Worm (Caenorhabditis elegans) whole organism, young adult: ENCODE results near the gene W08G11.1.
"Not testable (repeated sequence)": the region's sequence is repeated elsewhere in the genome, so short reads cannot be mapped to it uniquely, and the experiment has no call there.

Experiments used
- B0035.1 ChIP-seq: sonication (generic microtip); optimal IDR thresholded peaks from 2 replicates; lab custom pipeline; 2016; ENCODE audit warnings: missing genetic modification characterization, mild to moderate bottlenecking, missing compliant biosample characterization, missing genotype, missing genetic modification reagents
- B0261.1 ChIP-seq: sonication (generic microtip); optimal IDR thresholded peaks from 2 replicates; lab custom pipeline; 2016; ENCODE audit warnings: mild to moderate bottlenecking, missing genetic modification characterization, moderate library complexity, missing compliant biosample characterization
- B0336.3 ChIP-seq: fragments of 200-800 bp; sonication (Bioruptor generic); IDR thresholded peaks from 2 replicates; pipeline ENCODE4 v1.3.6; 2022; ENCODE audit warnings: missing genetic modification characterization, missing compliant biosample characterization
- F10E7.11 ChIP-seq: sonication (generic microtip); optimal IDR thresholded peaks from 2 replicates; lab custom pipeline; 2017; ENCODE audit warnings: mild to moderate bottlenecking, missing genetic modification characterization, moderate library complexity, missing compliant biosample characterization
- F22D6.2 ChIP-seq: sonication (generic microtip); optimal IDR thresholded peaks from 2 replicates; lab custom pipeline; 2016; ENCODE audit warnings: mild to moderate bottlenecking, missing genetic modification characterization, missing compliant biosample characterization
- F37B4.10 ChIP-seq: fragments of 200-800 bp; sonication (Bioruptor generic); IDR thresholded peaks from 2 replicates; pipeline ENCODE4 v1.3.6; 2022; ENCODE audit warnings: missing genetic modification characterization, missing compliant biosample characterization
- F49E8.2 ChIP-seq: sonication (generic microtip); optimal IDR thresholded peaks from 3 replicates; lab custom pipeline; 2017; ENCODE audit warnings: missing genetic modification characterization, mild to moderate bottlenecking, missing compliant biosample characterization, antibody characterized with exemption, moderate library complexity; ENCODE audit not compliant: insufficient read depth
- K11D2.4 ChIP-seq: fragments of 200-800 bp; sonication (Bioruptor generic); IDR thresholded peaks from 2 replicates; pipeline ENCODE4 v1.3.6; 2022; ENCODE audit warnings: missing genetic modification reagents, missing genetic modification characterization, missing compliant biosample characterization
- Y56A3A.18 ChIP-seq: fragments of 200-800 bp; sonication (Bioruptor generic); IDR thresholded peaks from 2 replicates; pipeline ENCODE4 v1.3.6; 2022; ENCODE audit warnings: missing genetic modification reagents, missing genetic modification characterization, missing compliant biosample characterization
- ZK185.1 ChIP-seq: sonication (generic microtip); optimal IDR thresholded peaks from 2 replicates; lab custom pipeline; 2016; ENCODE audit warnings: mild to moderate bottlenecking, missing genetic modification characterization, missing compliant biosample characterization; ENCODE audit not compliant: poor library complexity, severe bottlenecking
- aptf-3 ChIP-seq: fragments of 200-800 bp; sonication (Bioruptor generic); IDR thresholded peaks from 2 replicates; pipeline ENCODE4 v1.3.6; 2022; ENCODE audit warnings: missing genetic modification characterization, missing compliant biosample characterization
- attf-3 ChIP-seq: fragments of 200-800 bp; sonication (Bioruptor generic); conservative IDR thresholded peaks from 2 replicates; pipeline ENCODE4 v1.3.6; 2022; ENCODE audit warnings: missing genetic modification reagents, missing genetic modification characterization, missing compliant biosample characterization
- attf-5 ChIP-seq: fragments of 200-800 bp; sonication (Bioruptor generic); optimal IDR thresholded peaks from 2 replicates; lab custom pipeline; 2018; ENCODE audit warnings: mild to moderate bottlenecking, missing genetic modification characterization, missing compliant biosample characterization
- ccch-3 ChIP-seq: fragments of 200-800 bp; sonication (Bioruptor generic); optimal IDR thresholded peaks from 2 replicates; lab custom pipeline; 2018; ENCODE audit warnings: mild to moderate bottlenecking, missing genetic modification characterization, missing compliant biosample characterization
- cebp-1 ChIP-seq, 2 experiments: fragments of 200-800 bp in 1 of 2; sonication (Bioruptor generic) in 1 of 2; sonication (generic microtip) in 1 of 2; IDR thresholded peaks in 1 of 2; optimal IDR thresholded peaks in 1 of 2; 2 replicates each; pipeline versions ENCODE4 v1.3.6 to Lab custom; 2017 to 2022; ENCODE audit warnings: missing compliant biosample characterization in 2 of 2, missing genetic modification characterization in 2 of 2, mild to moderate bottlenecking in 1 of 2, missing genetic modification reagents in 1 of 2, moderate library complexity in 1 of 2
- cebp-2 ChIP-seq: fragments of 200-800 bp; sonication (Bioruptor generic); IDR thresholded peaks from 2 replicates; pipeline ENCODE4 v1.3.6; 2022; ENCODE audit warnings: missing genetic modification characterization, missing compliant biosample characterization
- ceh-40 ChIP-seq: fragments of 200-800 bp; sonication (Bioruptor generic); IDR thresholded peaks from 2 replicates; pipeline ENCODE4 v1.3.6; 2022; ENCODE audit warnings: missing genetic modification characterization, missing compliant biosample characterization
- ceh-79 ChIP-seq: sonication (generic microtip); optimal IDR thresholded peaks from 2 replicates; lab custom pipeline; 2017; ENCODE audit warnings: mild to moderate bottlenecking, missing genetic modification characterization, missing compliant biosample characterization
- die-1 ChIP-seq: sonication (generic microtip); optimal IDR thresholded peaks from 2 replicates; lab custom pipeline; 2016; ENCODE audit warnings: missing genotype, mild to moderate bottlenecking, missing genetic modification characterization, missing compliant biosample characterization
- efl-1 ChIP-seq: fragments of 150-350 bp; optimal IDR thresholded peaks from 2 replicates; lab custom pipeline; 2014; ENCODE audit warnings: missing biosample characterization, missing genetic modification reagents, missing genetic modification characterization
- egrh-3 ChIP-seq: fragments of 200-800 bp; sonication (Bioruptor generic); IDR thresholded peaks from 2 replicates; pipeline ENCODE4 v1.3.6; 2022; ENCODE audit warnings: missing genetic modification reagents, missing genetic modification characterization, missing compliant biosample characterization
- ets-4 ChIP-seq: fragments of 200-800 bp; sonication (Bioruptor generic); optimal IDR thresholded peaks from 2 replicates; lab custom pipeline; 2018; ENCODE audit warnings: mild to moderate bottlenecking, missing genetic modification characterization, missing compliant biosample characterization
- lag-1 ChIP-seq: fragments of 200-800 bp; sonication (Bioruptor generic); IDR thresholded peaks from 2 replicates; pipeline ENCODE4 v1.3.6; 2022; ENCODE audit warnings: missing genetic modification reagents, missing genetic modification characterization, missing compliant biosample characterization
- let-526 ChIP-seq: fragments of 200-800 bp; sonication (Bioruptor generic); IDR thresholded peaks from 2 replicates; pipeline ENCODE4 v1.3.6; 2022; ENCODE audit warnings: missing genetic modification reagents, missing genetic modification characterization, missing compliant biosample characterization
- let-607 ChIP-seq, 2 experiments: fragments of 200-800 bp in 1 of 2; sonication (Bioruptor generic) in 1 of 2; sonication (generic microtip) in 1 of 2; optimal IDR thresholded peaks; 2 replicates each; lab custom pipeline; 2016 to 2018; ENCODE audit warnings: mild to moderate bottlenecking in 2 of 2, missing compliant biosample characterization in 2 of 2, missing genetic modification characterization in 2 of 2, moderate library complexity in 2 of 2, missing genotype in 1 of 2
- lir-1 ChIP-seq: fragments of 200-800 bp; sonication (Bioruptor generic); conservative IDR thresholded peaks from 2 replicates; pipeline ENCODE4 v1.3.6; 2022; ENCODE audit warnings: missing genetic modification reagents, missing genetic modification characterization, missing compliant biosample characterization
- madf-10 ChIP-seq: sonication (generic microtip); optimal IDR thresholded peaks from 2 replicates; lab custom pipeline; 2016; ENCODE audit warnings: mild to moderate bottlenecking, missing genetic modification characterization, missing compliant biosample characterization
- madf-3 ChIP-seq: fragments of 200-800 bp; sonication (Bioruptor generic); IDR thresholded peaks from 2 replicates; pipeline ENCODE4 v1.3.6; 2022; ENCODE audit warnings: missing genetic modification reagents, missing genetic modification characterization, missing compliant biosample characterization
- mcd-1 ChIP-seq: fragments of 200-800 bp; sonication (Bioruptor generic); IDR thresholded peaks from 2 replicates; pipeline ENCODE4 v1.3.6; 2022; ENCODE audit warnings: missing genetic modification reagents, missing genetic modification characterization, missing compliant biosample characterization
- nfya-2 ChIP-seq: fragments of 200-800 bp; sonication (Bioruptor generic); IDR thresholded peaks from 2 replicates; pipeline ENCODE4 v1.3.6; 2022; ENCODE audit warnings: missing genetic modification reagents, missing genetic modification characterization, missing compliant biosample characterization
- nfyb-1 ChIP-seq: fragments of 200-800 bp; sonication (Bioruptor generic); IDR thresholded peaks from 2 replicates; pipeline ENCODE4 v1.3.6; 2022; ENCODE audit warnings: missing genetic modification reagents, missing genetic modification characterization, missing compliant biosample characterization
- nhr-80 ChIP-seq: sonication (generic microtip); optimal IDR thresholded peaks from 2 replicates; lab custom pipeline; 2016; ENCODE audit warnings: missing genetic modification characterization, missing compliant biosample characterization
- rpc-1 ChIP-seq, 2 experiments: fragments of 150-350 bp in 1 of 2; sonication (generic microtip) in 1 of 2; optimal IDR thresholded peaks; 2 replicates each; lab custom pipeline; 2014 to 2018; ENCODE audit warnings: missing biosample characterization in 1 of 2, missing genetic modification characterization in 1 of 2, missing genetic modification reagents in 1 of 2, missing genotype in 1 of 2
- sea-2 ChIP-seq: fragments of 200-800 bp; sonication (Bioruptor generic); IDR thresholded peaks from 2 replicates; pipeline ENCODE4 v1.3.6; 2022; ENCODE audit warnings: missing genetic modification characterization, missing compliant biosample characterization
- snpc-1.3 ChIP-seq: sonication (generic microtip); optimal IDR thresholded peaks from 2 replicates; lab custom pipeline; 2017; ENCODE audit warnings: missing genetic modification characterization, mild to moderate bottlenecking, missing compliant biosample characterization, antibody characterized with exemption, moderate library complexity, missing genotype, missing genetic modification reagents; ENCODE audit not compliant: insufficient read depth
- snpc-4 ChIP-seq, 5 experiments: fragments of 150-350 bp in 1 of 5; sonication (generic microtip) in 4 of 5; optimal IDR thresholded peaks; 2 replicates each; lab custom pipeline; 2014 to 2018; ENCODE audit warnings: missing genetic modification characterization in 5 of 5, missing biosample characterization in 3 of 5, antibody characterized with exemption in 2 of 5, mild to moderate bottlenecking in 2 of 5, missing compliant biosample characterization in 2 of 5, missing genotype in 2 of 5, moderate library complexity in 2 of 5, missing genetic modification reagents in 1 of 5
- somi-1 ChIP-seq: fragments of 200-800 bp; sonication (Bioruptor generic); optimal IDR thresholded peaks from 2 replicates; lab custom pipeline; 2018; ENCODE audit warnings: mild to moderate bottlenecking, missing genetic modification characterization, missing compliant biosample characterization
- xnd-1 ChIP-seq: sonication (generic microtip); optimal IDR thresholded peaks from 2 replicates; lab custom pipeline; 2016; ENCODE audit warnings: missing genotype, missing genetic modification reagents, missing genetic modification characterization, missing compliant biosample characterization

Gene W08G11.1

DNA sequence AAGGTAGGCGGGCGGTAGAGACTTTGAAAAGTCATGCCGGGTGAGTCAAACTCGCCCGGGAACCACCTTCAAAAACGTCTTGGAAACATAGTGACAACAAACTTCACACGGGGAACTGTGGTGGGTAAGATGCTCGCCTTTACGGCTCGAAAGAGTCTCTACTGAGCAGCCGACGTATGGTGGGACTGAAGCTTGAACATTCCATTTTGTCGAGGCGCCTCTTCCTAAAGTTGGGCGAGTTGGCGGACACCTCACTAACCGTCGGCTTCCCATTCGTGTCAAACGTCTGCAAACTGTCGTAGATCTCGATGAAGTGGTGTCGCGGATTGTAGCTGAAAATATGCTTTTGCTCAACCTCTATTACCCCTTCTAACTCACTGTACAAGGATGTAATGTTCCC is 36.1 kb downstream of the W08G11.1 start:
- TF ChIP-seq efl-1 (GFP tag; lab: Kevin White, UChicago) = no peak
- no peak for TF ChIP-seq die-1
- no peak for TF ChIP-seq madf-3
- no peak for TF ChIP-seq xnd-1
- no peak for TF ChIP-seq snpc-1.3 (tag; lab: Kevin White, UChicago)
- no peak for TF ChIP-seq ceh-40 (GFP tag; lab: Robert Waterston, UW)
- TF ChIP-seq ceh-79 (tag; lab: Kevin White, UChicago) = no peak
- no peak for TF ChIP-seq nfya-2
- no peak for TF ChIP-seq let-526 (GFP tag; lab: Robert Waterston, UW)
- TF ChIP-seq madf-10 = no peak
- TF ChIP-seq aptf-3 = no peak
- no peak for TF ChIP-seq rpc-1 (optimal IDR thresholded peaks at IDR 0.05; lab: Kevin White, UChicago)
- no peak for TF ChIP-seq rpc-1 (tag; optimal IDR thresholded peaks at IDR 0.05; lab: Kevin White, UChicago)
- TF ChIP-seq ets-4 = no peak
- no peak for TF ChIP-seq B0035.1
- TF ChIP-seq, all 124 proteins: peak for 0

DNA sequence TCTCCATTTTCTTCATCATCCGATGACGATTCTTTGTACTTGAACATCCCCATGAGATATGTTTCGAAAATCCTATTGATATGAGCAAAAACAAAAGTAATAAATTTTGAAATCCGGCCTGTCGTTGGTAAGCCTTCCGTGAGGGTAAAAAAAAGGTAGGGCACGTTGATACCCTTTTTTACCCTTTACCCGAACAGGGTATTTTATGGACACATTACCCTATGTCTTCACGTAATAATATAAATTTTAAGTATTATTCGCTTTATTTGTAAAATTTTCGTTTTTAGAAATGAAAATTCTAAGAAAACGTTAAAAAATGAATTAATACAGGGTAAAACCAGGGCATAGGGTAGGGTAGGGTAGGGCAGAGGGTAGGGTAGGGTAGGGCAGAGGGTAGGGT is 36.9 kb downstream of the W08G11.1 start, which contains the start of gene F13A7.7:
TSS of gene F13A7.7 (minus strand) at position 101 of the 400 bp plus-strand sequence.
- not testable (repeated sequence) for TF ChIP-seq sea-2 (GFP tag; lab: Robert Waterston, UW); attf-3 (GFP tag; lab: Robert Waterston, UW); let-607 (tag; optimal IDR thresholded peaks at IDR 0.05; lab: Kevin White, UChicago)

ce11 chrV:16388268-16388667 is 41.4 kb downstream of the W08G11.1 start, which contains the start of gene sri-65:
TSS of gene sri-65 (minus strand) at chrV:16388368.
- TF ChIP-seq B0336.3 = no peak

DNA sequence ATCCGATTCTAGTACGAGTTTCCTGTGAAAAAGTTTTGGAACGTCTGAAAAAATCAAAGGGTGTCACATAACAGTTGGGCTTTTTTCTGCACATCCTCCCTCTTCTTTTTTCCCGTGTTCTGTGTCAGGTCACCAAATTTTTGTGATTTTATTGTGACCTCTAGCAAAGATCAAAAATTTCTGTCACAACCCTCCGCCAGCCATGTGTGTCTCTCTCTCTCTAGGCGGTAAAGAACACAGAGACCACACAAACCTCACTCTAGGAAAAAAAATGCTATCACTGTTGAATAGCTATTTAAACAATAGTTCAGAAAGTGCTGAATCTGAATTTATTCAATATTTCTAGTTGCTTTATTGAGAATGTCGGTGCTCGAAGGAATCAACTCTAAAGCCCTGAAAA is 43.8 kb downstream of the W08G11.1 start, which contains the start of gene gst-44:
TSS of gene gst-44 (plus strand) at position 237 of the 400 bp plus-strand sequence.
- TF ChIP-seq nhr-80 (tag; lab: Kevin White, UChicago) (peak; percentile 62), Y56A3A.18 (GFP tag; lab: Robert Waterston, UW) (no peak)

DNA sequence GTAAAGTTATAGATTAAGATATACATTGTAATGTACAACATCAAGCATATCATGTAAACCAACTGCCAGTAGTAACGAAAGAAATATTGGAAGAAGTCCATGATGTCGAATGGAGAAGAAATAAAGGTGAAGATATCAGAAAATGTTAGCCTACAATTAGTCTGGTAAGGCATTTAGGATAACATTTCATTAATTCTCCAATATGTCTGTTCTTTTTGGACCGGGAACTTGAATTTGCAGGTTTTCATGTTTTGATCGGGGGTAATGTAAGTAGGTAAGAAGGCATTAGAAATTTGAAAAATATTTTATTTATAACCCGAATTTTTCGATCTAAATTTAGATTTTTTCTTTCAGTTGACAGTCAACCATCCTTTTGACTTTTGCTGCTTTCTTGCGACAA is 46.9 kb downstream of the W08G11.1 start, which contains the start of gene srd-63:
TSS of gene srd-63 (minus strand) at position 101 of the 400 bp plus-strand sequence.
- TF ChIP-seq B0261.1 (no peak), somi-1 (GFP tag; lab: Kevin White, UChicago) (no peak), egrh-3 (GFP tag; lab: Robert Waterston, UW) (no peak), F37B4.10 (GFP tag; lab: Robert Waterston, UW) (no peak), lag-1 (GFP tag; lab: Robert Waterston, UW) (no peak), ZK185.1 (tag; lab: Kevin White, UChicago) (no peak), aptf-3 (no peak), ccch-3 (no peak), nfyb-1 (GFP tag; lab: Robert Waterston, UW) (no peak), nhr-80 (tag; lab: Kevin White, UChicago) (no peak), F22D6.2 (tag; lab: Kevin White, UChicago) (no peak), let-526 (GFP tag; lab: Robert Waterston, UW) (no peak), attf-3 (GFP tag; lab: Robert Waterston, UW) (no peak), K11D2.4 (no peak)
- TF ChIP-seq, all 124 proteins: peak for 0

DNA sequence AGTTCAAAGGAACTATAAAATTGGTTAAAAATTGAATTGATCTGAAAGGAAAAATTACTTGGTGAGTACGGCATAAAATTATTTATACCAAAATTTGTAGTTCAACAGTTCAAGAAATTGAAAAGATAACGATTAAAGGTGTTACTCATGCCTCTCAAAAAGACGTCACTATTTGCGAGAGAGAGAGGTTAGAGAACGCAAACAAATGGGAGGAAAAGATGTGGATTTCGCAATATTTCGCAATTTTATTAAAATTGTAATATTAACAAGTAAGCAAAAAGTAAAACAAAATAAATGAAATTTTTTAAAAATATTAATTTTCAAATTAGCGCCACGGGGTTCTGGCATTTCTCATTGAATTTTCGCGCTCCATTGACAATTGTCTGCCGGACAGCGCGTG is 48.3 kb downstream of the W08G11.1 start, which contains the start of gene F13A7.11:
TSS of gene F13A7.11 (minus strand) at position 174 of the 400 bp plus-strand sequence.
- no peak for TF ChIP-seq F49E8.2 (tag; lab: Kevin White, UChicago)
- TF ChIP-seq nhr-80 (tag; lab: Kevin White, UChicago) = peak; percentile 41
- TF ChIP-seq attf-5 (GFP tag; lab: Kevin White, UChicago) = peak; percentile 15
- TF ChIP-seq cebp-2 (GFP tag; lab: Robert Waterston, UW) = 0 out of 2 replicates have a peak, but pooled peaks have one; percentile 52
- TF ChIP-seq mcd-1 = 0 out of 2 replicates have a peak, but pooled peaks have one; percentile 13
- no peak for TF ChIP-seq F10E7.11 (tag; lab: Kevin White, UChicago)
- no peak for TF ChIP-seq lir-1 (GFP tag; lab: Robert Waterston, UW)
- no peak for TF ChIP-seq snpc-4 (GFP tag; optimal IDR thresholded peaks at IDR 0.05; lab: Kevin White, UChicago)
- TF ChIP-seq snpc-4 (tag; optimal IDR thresholded peaks at IDR 0.05; lab: Kevin White, UChicago) = peak in 2 of 4 experiments; percentile 2 to 4
- TF ChIP-seq cebp-1 (GFP tag; IDR thresholded peaks at IDR 0.05; lab: Robert Waterston, UW) = peak; percentile 99
- peak; percentile 99 for TF ChIP-seq cebp-1 (tag; optimal IDR thresholded peaks at IDR 0.05; lab: Kevin White, UChicago)
